Worm (Caenorhabditis elegans) whole organism, early embryonic: ENCODE data around the gene Y69A2AR.31.

ENCODE experiments used
- B0310.2 ChIP-seq: sonication (generic microtip); optimal IDR thresholded peaks from 2 replicates; lab custom pipeline; 2016; ENCODE audit warnings: mild to moderate bottlenecking, missing genetic modification characterization, missing compliant biosample characterization
- ama-1 ChIP-seq: fragments of 150-350 bp; optimal IDR thresholded peaks from 2 replicates; lab custom pipeline; 2014
- flt-1 ChIP-seq: fragments of 200-800 bp; sonication (Bioruptor generic); IDR thresholded peaks from 2 replicates; pipeline ENCODE4 v1.3.6; 2022; ENCODE audit warnings: missing genetic modification characterization, missing compliant biosample characterization
- pes-1 ChIP-seq: fragments of 200-800 bp; sonication (Bioruptor generic); IDR thresholded peaks from 2 replicates; pipeline ENCODE4 v1.3.6; 2022; ENCODE audit warnings: missing genetic modification reagents, missing genetic modification characterization, missing compliant biosample characterization
- scrt-1 ChIP-seq: fragments of 200-800 bp; sonication (Bioruptor generic); IDR thresholded peaks from 2 replicates; pipeline ENCODE4 v1.3.6; 2022; ENCODE audit warnings: missing genetic modification characterization, missing compliant biosample characterization
- sea-1 ChIP-seq: fragments of 200-800 bp; sonication (Bioruptor generic); conservative IDR thresholded peaks from 2 replicates; pipeline ENCODE4 v1.3.6; 2022; ENCODE audit warnings: missing genetic modification characterization, missing compliant biosample characterization
- tbx-37 ChIP-seq: fragments of 200-800 bp; sonication (Bioruptor generic); conservative IDR thresholded peaks from 2 replicates; pipeline ENCODE4 v1.3.6; 2022; ENCODE audit warnings: missing genetic modification reagents, missing genetic modification characterization, missing compliant biosample characterization

- TF ChIP-seq flt-1 (GFP tag; lab: Robert Waterston, UW) (no peak), tbx-37 (GFP tag; lab: Robert Waterston, UW) (no peak), sea-1 (GFP tag; lab: Robert Waterston, UW) (no peak), pes-1 (GFP tag; lab: Robert Waterston, UW) (no peak), scrt-1 (GFP tag; lab: Robert Waterston, UW) (no peak), ama-1 (lab: Kevin White, UChicago) (no peak), B0310.2 (tag; lab: Kevin White, UChicago) (no peak)
These were observed 25.0 kb upstream of the Y69A2AR.31 start, which contains the start of gene egrh-3 for ce11 chrIV:2688716-2689307.
